Worm (Caenorhabditis elegans) whole organism, early embryonic: ENCODE data around the gene srh-186.

Source experiments
- ama-1 ChIP-seq: fragments of 150-350 bp; optimal IDR thresholded peaks from 2 replicates; lab custom pipeline; 2014
- ceh-36 ChIP-seq: sonication (generic microtip); optimal IDR thresholded peaks from 2 replicates; lab custom pipeline; 2016; ENCODE audit warnings: missing genetic modification characterization, inconsistent platforms, missing compliant biosample characterization
- flt-1 ChIP-seq: fragments of 200-800 bp; sonication (Bioruptor generic); IDR thresholded peaks from 2 replicates; pipeline ENCODE4 v1.3.6; 2022; ENCODE audit warnings: missing genetic modification characterization, missing compliant biosample characterization

ce11 chrV:15912677-15913076, 42.9 kb upstream of the srh-186 start:
- no peak for TF ChIP-seq ama-1
- no peak for TF ChIP-seq flt-1 (GFP tag; lab: Robert Waterston, UW)
- TF ChIP-seq ceh-36 (tag; lab: Kevin White, UChicago): no peak
